Worm (Caenorhabditis elegans) whole organism, early embryonic: Measurements from ENCODE around the gene srx-26.

Experiments
- B0310.2 ChIP-seq: sonication (generic microtip); optimal IDR thresholded peaks from 2 replicates; lab custom pipeline; 2016; ENCODE audit warnings: mild to moderate bottlenecking, missing genetic modification characterization, missing compliant biosample characterization
- F13C5.2 ChIP-seq: sonication (generic microtip); optimal IDR thresholded peaks from 2 replicates; lab custom pipeline; 2017; ENCODE audit warnings: mild to moderate bottlenecking, missing genetic modification characterization, inconsistent platforms, missing compliant biosample characterization
- aly-1 ChIP-seq: sonication (generic microtip); optimal IDR thresholded peaks from 2 replicates; lab custom pipeline; 2016; ENCODE audit warnings: missing genetic modification characterization, missing compliant biosample characterization
- ama-1 ChIP-seq: fragments of 150-350 bp; optimal IDR thresholded peaks from 2 replicates; lab custom pipeline; 2014
- ceh-13 ChIP-seq: fragments of 200-800 bp; sonication (Bioruptor generic); optimal IDR thresholded peaks from 2 replicates; lab custom pipeline; 2018; ENCODE audit warnings: mild to moderate bottlenecking, missing genetic modification characterization, missing compliant biosample characterization
- ceh-36 ChIP-seq: sonication (generic microtip); optimal IDR thresholded peaks from 2 replicates; lab custom pipeline; 2016; ENCODE audit warnings: missing genetic modification characterization, inconsistent platforms, missing compliant biosample characterization
- ets-7 ChIP-seq: sonication (generic microtip); optimal IDR thresholded peaks from 2 replicates; lab custom pipeline; 2016; ENCODE audit warnings: missing genotype, missing genetic modification characterization, missing compliant biosample characterization
- flt-1 ChIP-seq: fragments of 200-800 bp; sonication (Bioruptor generic); IDR thresholded peaks from 2 replicates; pipeline ENCODE4 v1.3.6; 2022; ENCODE audit warnings: missing genetic modification characterization, missing compliant biosample characterization
- hmbx-1 ChIP-seq: sonication (generic microtip); optimal IDR thresholded peaks from 2 replicates; lab custom pipeline; 2016; ENCODE audit warnings: mild to moderate bottlenecking, missing genetic modification characterization, missing compliant biosample characterization
- hmg-4 ChIP-seq: fragments of 200-800 bp; sonication (Bioruptor generic); optimal IDR thresholded peaks from 2 replicates; lab custom pipeline; 2018; ENCODE audit warnings: mild to moderate bottlenecking, missing genetic modification characterization, missing compliant biosample characterization
- hnd-1 ChIP-seq: sonication (generic microtip); optimal IDR thresholded peaks from 2 replicates; lab custom pipeline; 2016; ENCODE audit warnings: missing genetic modification characterization, missing compliant biosample characterization
- pes-1 ChIP-seq: fragments of 200-800 bp; sonication (Bioruptor generic); IDR thresholded peaks from 2 replicates; pipeline ENCODE4 v1.3.6; 2022; ENCODE audit warnings: missing genetic modification reagents, missing genetic modification characterization, missing compliant biosample characterization
- scrt-1 ChIP-seq: fragments of 200-800 bp; sonication (Bioruptor generic); IDR thresholded peaks from 2 replicates; pipeline ENCODE4 v1.3.6; 2022; ENCODE audit warnings: missing genetic modification characterization, missing compliant biosample characterization
- sea-1 ChIP-seq: fragments of 200-800 bp; sonication (Bioruptor generic); conservative IDR thresholded peaks from 2 replicates; pipeline ENCODE4 v1.3.6; 2022; ENCODE audit warnings: missing genetic modification characterization, missing compliant biosample characterization
- tbx-11 ChIP-seq: fragments of 200-800 bp; sonication (Bioruptor generic); IDR thresholded peaks from 2 replicates; pipeline ENCODE4 v1.3.6; 2022; ENCODE audit warnings: missing genetic modification characterization, missing compliant biosample characterization
- tbx-37 ChIP-seq: fragments of 200-800 bp; sonication (Bioruptor generic); conservative IDR thresholded peaks from 2 replicates; pipeline ENCODE4 v1.3.6; 2022; ENCODE audit warnings: missing genetic modification reagents, missing genetic modification characterization, missing compliant biosample characterization
- tra-4 ChIP-seq: sonication (generic microtip); optimal IDR thresholded peaks from 2 replicates; lab custom pipeline; 2017; ENCODE audit warnings: missing genetic modification characterization, missing compliant biosample characterization

Gene srx-26

ce11 chrV:2738174-2738573, 14.7 kb downstream of the srx-26 start, which contains the start of gene srg-56:
Gene srg-56 (minus strand): TSS chrV:2738274.
- TF ChIP-seq sea-1 (GFP tag; lab: Robert Waterston, UW), result no peak
- no peak for TF ChIP-seq hmbx-1 (tag; lab: Kevin White, UChicago)

ce11 chrV:2734360-2734759, 18.5 kb downstream of the srx-26 start, which contains the start of gene srg-57:
Gene srg-57 (minus strand): TSS chrV:2734460.
- TF ChIP-seq flt-1 (GFP tag; lab: Robert Waterston, UW) (no peak), B0310.2 (tag; lab: Kevin White, UChicago) (no peak), tra-4 (no peak), ama-1 (lab: Kevin White, UChicago) (no peak), F13C5.2 (tag; lab: Kevin White, UChicago) (no peak), hmg-4 (no peak), hmbx-1 (tag; lab: Kevin White, UChicago) (no peak), scrt-1 (no peak)

ce11 chrV:2730784-2731480, 22.0 kb downstream of the srx-26 start, which contains the start of gene dod-3:
Gene dod-3 (minus strand): TSS chrV:2731098.
- TF ChIP-seq tra-4, result no peak

- no peak for TF ChIP-seq flt-1 (GFP tag; lab: Robert Waterston, UW)
- TF ChIP-seq tra-4, result no peak
- no peak for TF ChIP-seq hnd-1 (tag; lab: Kevin White, UChicago)
- no peak for TF ChIP-seq scrt-1
- TF ChIP-seq hmg-4, result no peak
- no peak for TF ChIP-seq tbx-37 (GFP tag; lab: Robert Waterston, UW)
- no peak for TF ChIP-seq tbx-11 (GFP tag; lab: Robert Waterston, UW)
- TF ChIP-seq ceh-36 (tag; lab: Kevin White, UChicago), result no peak
- no peak for TF ChIP-seq ets-7 (tag; lab: Kevin White, UChicago)
- no peak for TF ChIP-seq aly-1 (tag; lab: Kevin White, UChicago)
- no peak for TF ChIP-seq hmbx-1 (tag; lab: Kevin White, UChicago)
- no peak for TF ChIP-seq ceh-13 (GFP tag; lab: Kevin White, UChicago)
- no peak for TF ChIP-seq B0310.2 (tag; lab: Kevin White, UChicago)
- no peak for TF ChIP-seq pes-1
- TF ChIP-seq sea-1 (GFP tag; lab: Robert Waterston, UW), result no peak
- no peak for TF ChIP-seq F13C5.2 (tag; lab: Kevin White, UChicago)
- TF ChIP-seq ama-1 (lab: Kevin White, UChicago), result no peak
These were observed 24.7 kb downstream of the srx-26 start, which contains the start of gene str-33 for ce11 chrV:2728236-2728635. Gene str-33 (plus strand): TSS chrV:2728536.

ce11 chrV:2727101-2727500, 25.8 kb downstream of the srx-26 start, which contains the start of gene str-13:
Gene str-13 (minus strand): TSS chrV:2727201.
- TF ChIP-seq tbx-11 (GFP tag; lab: Robert Waterston, UW), result no peak
- TF ChIP-seq sea-1 (GFP tag; lab: Robert Waterston, UW), result no peak
- no peak for TF ChIP-seq ceh-13 (GFP tag; lab: Kevin White, UChicago)
- no peak for TF ChIP-seq ets-7 (tag; lab: Kevin White, UChicago)
- no peak for TF ChIP-seq aly-1 (tag; lab: Kevin White, UChicago)
- TF ChIP-seq F13C5.2 (tag; lab: Kevin White, UChicago), result no peak
- TF ChIP-seq scrt-1, result no peak
- no peak for TF ChIP-seq flt-1 (GFP tag; lab: Robert Waterston, UW)
- TF ChIP-seq B0310.2 (tag; lab: Kevin White, UChicago), result no peak
- no peak for TF ChIP-seq tbx-37 (GFP tag; lab: Robert Waterston, UW)

- no peak for TF ChIP-seq ceh-36 (tag; lab: Kevin White, UChicago)
- TF ChIP-seq hnd-1 (tag; lab: Kevin White, UChicago), result no peak
- TF ChIP-seq flt-1 (GFP tag; lab: Robert Waterston, UW), result no peak
- no peak for TF ChIP-seq F13C5.2 (tag; lab: Kevin White, UChicago)
- no peak for TF ChIP-seq hmg-4
- TF ChIP-seq scrt-1, result no peak
- no peak for TF ChIP-seq ets-7 (tag; lab: Kevin White, UChicago)
- no peak for TF ChIP-seq tbx-37 (GFP tag; lab: Robert Waterston, UW)
- no peak for TF ChIP-seq pes-1
- TF ChIP-seq aly-1 (tag; lab: Kevin White, UChicago), result no peak
- no peak for TF ChIP-seq hmbx-1 (tag; lab: Kevin White, UChicago)
- TF ChIP-seq ama-1 (lab: Kevin White, UChicago), result no peak
- no peak for TF ChIP-seq ceh-13 (GFP tag; lab: Kevin White, UChicago)
- no peak for TF ChIP-seq tra-4
- TF ChIP-seq sea-1 (GFP tag; lab: Robert Waterston, UW), result no peak
- TF ChIP-seq B0310.2 (tag; lab: Kevin White, UChicago), result no peak
- no peak for TF ChIP-seq tbx-11 (GFP tag; lab: Robert Waterston, UW)
These were observed 27.7 kb downstream of the srx-26 start, which contains the start of gene srg-59 for ce11 chrV:2725225-2725624. Gene srg-59 (minus strand): TSS chrV:2725325.

- TF ChIP-seq pes-1 (no peak), ceh-13 (GFP tag; lab: Kevin White, UChicago) (no peak), sea-1 (GFP tag; lab: Robert Waterston, UW) (no peak), ets-7 (tag; lab: Kevin White, UChicago) (no peak), hnd-1 (tag; lab: Kevin White, UChicago) (no peak), tbx-37 (GFP tag; lab: Robert Waterston, UW) (no peak), ama-1 (lab: Kevin White, UChicago) (no peak)
These were observed 30.4 kb downstream of the srx-26 start, which contains the start of gene srg-60 for ce11 chrV:2722555-2722954. Gene srg-60 (minus strand): TSS chrV:2722655.
